Fruit fly (Drosophila melanogaster) whole organism, adult: ENCODE results near the gene dpp.

ENCODE experiments used
- CG11617 ChIP-seq: fragments of 200-800 bp; sonication (Bioruptor generic); optimal IDR thresholded peaks from 2 replicates; lab custom pipeline; 2017; ENCODE audit warnings: mild to moderate bottlenecking, missing biosample characterization, missing genetic modification reagents, missing genetic modification characterization
- CG12768 ChIP-seq: fragments of 200-800 bp; sonication (Bioruptor generic); optimal IDR thresholded peaks from 2 replicates; lab custom pipeline; 2017; ENCODE audit warnings: missing biosample characterization, missing genetic modification characterization, mild to moderate bottlenecking, moderate library complexity, missing genetic modification reagents
- CG14711 ChIP-seq: fragments of 200-800 bp; sonication (Bioruptor generic); optimal IDR thresholded peaks from 2 replicates; lab custom pipeline; 2018; ENCODE audit warnings: missing biosample characterization, mild to moderate bottlenecking, missing genetic modification characterization, moderate library complexity
- CG1620 ChIP-seq: fragments of 200-800 bp; sonication (Bioruptor generic); optimal IDR thresholded peaks from 2 replicates; lab custom pipeline; 2016; ENCODE audit warnings: missing biosample characterization, missing genetic modification characterization
- CG33017 ChIP-seq: fragments of 200-800 bp; sonication (Bioruptor generic); optimal IDR thresholded peaks from 2 replicates; lab custom pipeline; 2018; ENCODE audit warnings: missing biosample characterization, mild to moderate bottlenecking, missing genetic modification characterization, moderate library complexity
- CG5204 ChIP-seq: fragments of 200-800 bp; sonication (Bioruptor generic); optimal IDR thresholded peaks from 2 replicates; lab custom pipeline; 2016; ENCODE audit warnings: missing biosample characterization, missing genetic modification characterization
- CG7045 ChIP-seq: fragments of 200-800 bp; sonication (Bioruptor generic); optimal IDR thresholded peaks from 2 replicates; lab custom pipeline; 2017; ENCODE audit warnings: missing biosample characterization, mild to moderate bottlenecking, missing genetic modification characterization
- CG7101 ChIP-seq: fragments of 200-800 bp; sonication (Bioruptor generic); optimal IDR thresholded peaks from 2 replicates; lab custom pipeline; 2018; ENCODE audit warnings: missing biosample characterization, mild to moderate bottlenecking, missing genetic modification characterization, moderate library complexity
- Clk ChIP-seq: fragments of 200-800 bp; sonication (Bioruptor generic); optimal IDR thresholded peaks from 2 replicates; lab custom pipeline; 2017; ENCODE audit warnings: missing biosample characterization, missing genetic modification characterization
- Crg-1 ChIP-seq: fragments of 200-800 bp; sonication (Bioruptor generic); optimal IDR thresholded peaks from 2 replicates; lab custom pipeline; 2016; ENCODE audit warnings: missing biosample characterization, missing genetic modification characterization
- Hr96 ChIP-seq: fragments of 200-800 bp; sonication (Bioruptor generic); optimal IDR thresholded peaks from 2 replicates; lab custom pipeline; 2016; ENCODE audit warnings: missing biosample characterization, missing genetic modification characterization
- Mnt ChIP-seq: fragments of 200-800 bp; sonication (Bioruptor generic); optimal IDR thresholded peaks from 2 replicates; lab custom pipeline; 2016; ENCODE audit warnings: missing biosample characterization, mild to moderate bottlenecking, missing genetic modification characterization
- bab1 ChIP-seq: fragments of 200-800 bp; sonication (Bioruptor generic); optimal IDR thresholded peaks from 3 replicates; lab custom pipeline; 2019; ENCODE audit warnings: missing biosample characterization, mild to moderate bottlenecking, missing genetic modification characterization, moderate library complexity
- cic ChIP-seq: fragments of 200-800 bp; sonication (Bioruptor generic); optimal IDR thresholded peaks from 2 replicates; lab custom pipeline; 2017; ENCODE audit warnings: missing biosample characterization, mild to moderate bottlenecking, missing genetic modification characterization, moderate library complexity
- cnc ChIP-seq, 2 experiments: fragments of >200 bp; optimal IDR thresholded peaks; 2 replicates each; lab custom pipeline; 2017
- kay ChIP-seq: fragments of 200-800 bp; sonication (Bioruptor generic); peaks from one replicate; lab custom pipeline; 2016; ENCODE audit warnings: missing biosample characterization, missing genetic modification characterization, borderline replicate concordance
- ovo ChIP-seq: fragments of 200-800 bp; sonication (Bioruptor generic); optimal IDR thresholded peaks from 2 replicates; lab custom pipeline; 2016; ENCODE audit warnings: missing biosample characterization, missing genetic modification characterization
- pad ChIP-seq: fragments of 200-800 bp; sonication (Bioruptor generic); optimal IDR thresholded peaks from 3 replicates; lab custom pipeline; 2017; ENCODE audit warnings: missing biosample characterization, missing genetic modification characterization, mild to moderate bottlenecking, moderate library complexity, missing genetic modification reagents
- tj ChIP-seq: fragments of 200-800 bp; sonication (Bioruptor generic); optimal IDR thresholded peaks from 3 replicates; lab custom pipeline; 2017; ENCODE audit warnings: missing biosample characterization, mild to moderate bottlenecking, missing genetic modification characterization, moderate library complexity
- toe ChIP-seq: fragments of 200-800 bp; sonication (Bioruptor generic); optimal IDR thresholded peaks from 2 replicates; lab custom pipeline; 2016; ENCODE audit warnings: missing biosample characterization, missing genetic modification characterization

Gene dpp

DNA sequence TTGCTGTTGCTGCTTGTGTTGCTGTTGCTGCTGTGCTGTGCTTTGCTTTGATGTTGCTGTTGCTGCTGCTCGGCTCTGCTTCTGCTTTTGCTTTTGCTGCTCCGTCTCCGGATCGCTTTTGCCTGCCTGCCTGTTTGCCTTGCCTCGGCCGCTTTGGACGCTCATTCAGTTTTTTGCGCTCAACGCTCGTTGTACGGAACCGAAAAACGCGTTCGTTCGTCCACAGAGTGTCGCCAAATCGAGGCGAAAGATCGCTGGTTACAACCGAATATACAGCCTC lies at the start of gene dpp:
dpp (plus strand) TSS at position 164 of the 280 bp plus-strand sequence.
- no peak for TF ChIP-seq ovo (GFP tag; lab: Kevin White, UChicago)
- no peak for TF ChIP-seq tj (GFP tag; lab: Kevin White, UChicago)
- no peak for TF ChIP-seq CG7101
- no peak for TF ChIP-seq pad
- TF ChIP-seq CG33017 (tag; lab: Kevin White, UChicago): no peak
- TF ChIP-seq Crg-1 (GFP tag; lab: Kevin White, UChicago): no peak
- TF ChIP-seq Mnt (GFP tag; lab: Kevin White, UChicago): no peak
- TF ChIP-seq toe: no peak

DNA sequence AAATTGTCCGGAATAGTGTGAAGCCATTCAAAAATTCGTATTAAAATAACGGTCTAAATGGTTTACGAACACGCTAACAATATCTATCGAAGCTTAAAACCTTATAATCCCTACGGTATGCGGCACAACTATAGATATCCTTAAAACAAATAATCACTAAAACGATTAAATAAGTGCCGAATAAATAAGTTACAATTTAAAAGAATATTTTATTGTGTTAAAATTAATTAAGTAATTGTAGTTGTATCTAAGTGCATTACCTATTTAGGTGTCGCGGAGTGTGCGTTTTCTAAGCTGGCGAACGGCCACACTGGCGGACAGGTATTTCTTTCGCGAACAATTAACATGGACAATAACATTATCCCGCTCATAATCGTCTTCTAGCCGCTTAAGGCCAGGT lies 47.4 kb upstream of the dpp start, which contains the start of gene Eogt:
Eogt (plus strand) TSS at position 293 of the 400 bp plus-strand sequence.
- TF ChIP-seq Mnt (GFP tag; lab: Kevin White, UChicago) (peak; percentile 61), CG14711 (tag; lab: Kevin White, UChicago) (peak; percentile 90), cic (GFP tag; lab: Kevin White, UChicago) (peak; percentile 17), CG7101 (peak; percentile 96), Hr96 (GFP tag; lab: Kevin White, UChicago) (peak; percentile 55), CG12768 (GFP tag; lab: Kevin White, UChicago) (peak; percentile 90), bab1 (GFP tag; lab: Kevin White, UChicago) (peak; percentile 88), ovo (GFP tag; lab: Kevin White, UChicago) (peak; percentile 64), CG5204 (GFP tag; lab: Kevin White, UChicago) (peak; percentile 77), Crg-1 (GFP tag; lab: Kevin White, UChicago) (peak; percentile 84), tj (GFP tag; lab: Kevin White, UChicago) (peak; percentile 55), toe (peak; percentile 83), Clk (GFP tag; lab: Kevin White, UChicago) (peak; percentile 57), CG1620 (GFP tag; lab: Kevin White, UChicago) (peak; percentile 69), pad (peak; percentile 75), kay (GFP tag; lab: Kevin White, UChicago) (no peak), CG33017 (tag; lab: Kevin White, UChicago) (peak; percentile 97), CG7045 (GFP tag; lab: Kevin White, UChicago) (peak; percentile 89), cnc (optimal IDR thresholded peaks at IDR 0.05; lab: Kevin White, UChicago) (no peak), CG11617 (GFP tag; lab: Kevin White, UChicago) (peak; percentile 82)

DNA sequence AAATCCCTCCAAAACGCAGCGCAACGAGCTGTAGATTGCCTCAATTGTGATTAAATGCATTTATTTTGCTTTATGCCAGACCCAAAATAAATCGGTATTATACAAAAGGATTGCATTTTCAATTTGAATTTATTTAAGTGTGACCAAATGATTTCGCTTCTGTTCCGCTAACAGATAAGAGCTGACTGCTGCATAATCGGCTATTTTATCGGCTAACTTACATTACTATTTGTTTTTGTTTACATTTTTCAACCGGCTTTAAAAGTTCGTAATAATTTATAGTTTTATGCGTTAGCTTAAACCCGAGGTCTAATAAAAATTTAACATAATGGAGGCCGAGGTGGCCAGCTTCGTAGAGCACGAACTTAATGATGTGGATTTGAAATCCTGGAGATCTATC lies 45.2 kb upstream of the dpp start, which contains the start of gene PIG-Wa:
PIG-Wa (plus strand) TSS at position 232 of the 400 bp plus-strand sequence.
- TF ChIP-seq Clk (GFP tag; lab: Kevin White, UChicago) (no peak), CG11617 (GFP tag; lab: Kevin White, UChicago) (no peak), cnc (optimal IDR thresholded peaks at IDR 0.05; lab: Kevin White, UChicago) (no peak), pad (no peak), CG1620 (GFP tag; lab: Kevin White, UChicago) (no peak), Mnt (GFP tag; lab: Kevin White, UChicago) (no peak), bab1 (GFP tag; lab: Kevin White, UChicago) (peak; percentile 18)

DNA sequence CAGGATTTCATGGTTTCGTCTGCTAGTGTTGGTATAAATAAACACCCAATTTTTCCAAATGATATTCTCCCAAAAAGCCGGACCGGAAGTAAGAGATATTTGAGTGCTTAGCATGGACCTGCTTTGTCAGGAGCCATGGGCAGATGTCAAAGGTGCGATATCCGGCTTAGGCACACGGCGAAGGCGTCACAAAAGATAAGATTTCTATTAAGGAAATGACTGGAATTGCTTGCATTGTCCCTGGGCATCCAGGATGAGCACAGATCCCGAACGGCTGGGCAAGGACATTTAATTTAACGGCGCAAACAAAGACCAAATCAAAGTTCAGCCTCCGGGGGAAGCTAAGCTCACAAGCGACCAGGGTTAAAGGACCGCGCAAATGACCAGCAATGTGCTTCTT lies 42.5 kb upstream of the dpp start, which contains the start of gene CG3557:
CG3557 (minus strand) TSS at position 101 of the 400 bp plus-strand sequence.
- TF ChIP-seq Clk (GFP tag; lab: Kevin White, UChicago): no peak
- TF ChIP-seq pad: no peak
- TF ChIP-seq CG12768 (GFP tag; lab: Kevin White, UChicago): no peak
- TF ChIP-seq toe: no peak
- TF ChIP-seq CG33017 (tag; lab: Kevin White, UChicago): no peak
- TF ChIP-seq CG7045 (GFP tag; lab: Kevin White, UChicago): no peak
- TF ChIP-seq cnc (optimal IDR thresholded peaks at IDR 0.05; lab: Kevin White, UChicago): no peak

DNA sequence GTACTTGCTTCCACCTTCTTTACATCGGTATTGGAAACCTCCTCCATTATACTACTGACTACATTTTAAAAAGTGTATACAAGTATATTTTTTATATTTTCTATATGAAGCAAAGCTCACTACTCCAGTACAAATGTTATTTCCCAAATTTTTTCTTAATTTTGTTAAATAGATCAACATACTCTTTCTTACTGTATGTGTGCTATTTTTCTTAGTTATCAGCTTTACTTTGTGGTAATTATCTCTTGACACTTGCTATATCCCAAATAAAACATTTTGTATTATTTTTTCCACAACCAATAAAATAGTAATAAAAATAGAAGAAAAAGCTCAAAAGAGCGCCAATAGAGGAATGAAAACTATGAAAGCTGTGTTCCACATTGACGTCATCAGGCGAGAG lies 37.6 kb upstream of the dpp start, which contains the start of gene CG43750:
CG43750 (minus strand) TSS at position 101 of the 400 bp plus-strand sequence.
- TF ChIP-seq Mnt (GFP tag; lab: Kevin White, UChicago): no peak
- TF ChIP-seq CG11617 (GFP tag; lab: Kevin White, UChicago): no peak
- TF ChIP-seq toe: no peak
- TF ChIP-seq CG7101: no peak
- TF ChIP-seq CG1620 (GFP tag; lab: Kevin White, UChicago): no peak
- no peak for TF ChIP-seq pad
- TF ChIP-seq cic (GFP tag; lab: Kevin White, UChicago): no peak
- TF ChIP-seq ovo (GFP tag; lab: Kevin White, UChicago): no peak
- TF ChIP-seq Clk (GFP tag; lab: Kevin White, UChicago): no peak
- no peak for TF ChIP-seq kay (GFP tag; lab: Kevin White, UChicago)
- TF ChIP-seq bab1 (GFP tag; lab: Kevin White, UChicago): no peak
- TF ChIP-seq CG7045 (GFP tag; lab: Kevin White, UChicago): no peak
- TF ChIP-seq Crg-1 (GFP tag; lab: Kevin White, UChicago): no peak

DNA sequence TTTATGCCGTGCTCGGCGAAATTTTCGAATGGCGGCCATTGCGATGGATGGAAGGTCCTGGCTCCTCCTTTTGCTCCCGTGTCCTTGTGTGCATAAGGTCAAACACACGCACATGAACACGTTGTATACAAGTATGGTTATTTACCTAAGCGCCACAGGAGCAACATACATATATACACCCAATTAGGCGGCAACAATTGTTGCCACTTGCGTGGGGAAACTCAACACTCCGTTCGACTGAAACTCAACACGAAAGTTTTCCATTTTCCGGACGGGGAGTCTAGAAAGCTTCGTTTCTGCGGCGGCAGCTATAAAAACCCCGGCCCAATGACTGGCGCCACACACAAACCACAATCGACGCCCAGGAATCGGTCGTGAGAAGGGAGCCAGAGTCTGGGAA lies 36.9 kb upstream of the dpp start, which contains the start of gene CG46448:
CG46448 (plus strand) TSS at position 340 of the 400 bp plus-strand sequence.
- no peak for TF ChIP-seq CG11617 (GFP tag; lab: Kevin White, UChicago)
- no peak for TF ChIP-seq tj (GFP tag; lab: Kevin White, UChicago)

DNA sequence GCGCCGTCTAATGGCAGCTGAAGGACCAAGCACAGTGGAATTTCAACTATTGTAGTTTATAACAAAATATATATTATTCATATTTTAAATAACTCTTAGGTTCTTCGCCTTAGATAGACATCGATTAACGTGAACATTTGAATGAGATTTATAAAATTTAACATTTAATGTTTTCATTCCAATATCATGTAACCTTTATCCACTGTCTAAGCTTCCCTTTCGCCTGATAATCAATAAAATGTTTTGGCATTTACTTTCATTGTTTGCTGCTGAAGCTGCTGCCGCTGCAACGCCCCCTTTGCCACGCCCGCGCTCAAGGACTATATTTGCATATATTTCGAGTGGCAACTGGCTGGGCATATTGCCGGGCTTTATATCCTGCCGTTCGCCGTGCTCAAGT lies 33.3 kb upstream of the dpp start:
- no peak for TF ChIP-seq toe
- no peak for TF ChIP-seq CG1620 (GFP tag; lab: Kevin White, UChicago)
- no peak for TF ChIP-seq cic (GFP tag; lab: Kevin White, UChicago)
- TF ChIP-seq CG12768 (GFP tag; lab: Kevin White, UChicago): no peak
- TF ChIP-seq cnc (optimal IDR thresholded peaks at IDR 0.05; lab: Kevin White, UChicago): no peak
- no peak for TF ChIP-seq bab1 (GFP tag; lab: Kevin White, UChicago)
- no peak for TF ChIP-seq Clk (GFP tag; lab: Kevin White, UChicago)
